Fruit fly (Drosophila melanogaster): ENCODE data around the gene Spindly.

Gene Spindly

DNA sequence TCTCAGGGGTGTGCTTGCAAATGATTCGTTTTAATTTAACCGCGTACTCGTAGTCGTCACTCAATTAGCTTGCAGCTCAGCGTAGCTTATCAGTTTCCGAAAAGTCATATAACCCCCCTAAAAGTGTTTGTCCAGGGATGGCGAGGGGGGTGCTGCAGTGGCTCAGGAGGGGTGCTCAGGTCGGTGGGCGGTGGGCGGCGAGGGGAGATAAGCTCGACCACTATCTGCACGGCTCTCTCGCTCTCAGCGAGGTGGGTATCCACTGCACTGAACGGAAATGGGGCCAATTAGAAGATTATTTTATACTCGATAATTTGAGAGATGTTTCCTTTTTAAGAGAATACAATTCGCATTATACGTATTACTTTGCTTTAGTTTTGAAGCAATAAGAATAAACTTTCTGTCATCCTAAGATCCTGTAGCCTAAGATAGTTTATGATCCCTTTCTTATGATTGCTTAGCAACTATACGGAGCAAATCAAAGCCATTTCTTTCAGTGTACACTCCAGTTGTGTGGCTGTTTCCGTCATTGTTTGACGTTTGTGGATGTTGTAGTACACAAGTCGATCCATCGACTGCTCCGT, 43.1 kb upstream of the Spindly start:
- TF ChIP-seq h (GFP tag; optimal IDR thresholded peaks at IDR 0.05) (peak; percentile 51), rgr (GFP tag; optimal IDR thresholded peaks at IDR 0.05) (peak; percentile 66), Mio (GFP tag; optimal IDR thresholded peaks at IDR 0.05) (no peak), psq (GFP tag; optimal IDR thresholded peaks at IDR 0.05) (peak; percentile 51), Dif (GFP tag; optimal IDR thresholded peaks at IDR 0.05; ENCODE audit: partially characterized antibody) (no peak), Rel (GFP tag; optimal IDR thresholded peaks at IDR 0.05) (no peak), Rel (tag; optimal IDR thresholded peaks at IDR 0.05) (peak; percentile 52), dmrt93B (GFP tag; optimal IDR thresholded peaks at IDR 0.05) (peak; percentile 59), Sp1 (GFP tag; optimal IDR thresholded peaks at IDR 0.05) (peak; percentile 59), pan (optimal IDR thresholded peaks at IDR 0.05) (no peak), HLH106 (tag; optimal IDR thresholded peaks at IDR 0.05) (peak; percentile 81), br (GFP tag; optimal IDR thresholded peaks at IDR 0.05) (peak; percentile 56), OdsH (GFP tag; optimal IDR thresholded peaks at IDR 0.05) (peak; percentile 63), CG9705 (GFP tag; optimal IDR thresholded peaks at IDR 0.05) (peak; percentile 70), Hr83 (GFP tag; optimal IDR thresholded peaks at IDR 0.05; ENCODE audit: poor library complexity, severe bottlenecking) (peak; percentile 61), ey (GFP tag; optimal IDR thresholded peaks at IDR 0.05) (peak; percentile 72), Hnf4 (GFP tag; optimal IDR thresholded peaks at IDR 0.05) (peak; percentile 21), fru (GFP tag; optimal IDR thresholded peaks at IDR 0.05) (peak; percentile 47), dsf (GFP tag; optimal IDR thresholded peaks at IDR 0.05; ENCODE audit: borderline replicate concordance) (no peak), foxo (GFP tag; optimal IDR thresholded peaks at IDR 0.05) (peak in 1 of 2 experiments; percentile 57), dl (GFP tag; optimal IDR thresholded peaks at IDR 0.05; ENCODE audit: insufficient read depth in 1 of 2, partially characterized antibody in 2 of 2) (no peak)

DNA sequence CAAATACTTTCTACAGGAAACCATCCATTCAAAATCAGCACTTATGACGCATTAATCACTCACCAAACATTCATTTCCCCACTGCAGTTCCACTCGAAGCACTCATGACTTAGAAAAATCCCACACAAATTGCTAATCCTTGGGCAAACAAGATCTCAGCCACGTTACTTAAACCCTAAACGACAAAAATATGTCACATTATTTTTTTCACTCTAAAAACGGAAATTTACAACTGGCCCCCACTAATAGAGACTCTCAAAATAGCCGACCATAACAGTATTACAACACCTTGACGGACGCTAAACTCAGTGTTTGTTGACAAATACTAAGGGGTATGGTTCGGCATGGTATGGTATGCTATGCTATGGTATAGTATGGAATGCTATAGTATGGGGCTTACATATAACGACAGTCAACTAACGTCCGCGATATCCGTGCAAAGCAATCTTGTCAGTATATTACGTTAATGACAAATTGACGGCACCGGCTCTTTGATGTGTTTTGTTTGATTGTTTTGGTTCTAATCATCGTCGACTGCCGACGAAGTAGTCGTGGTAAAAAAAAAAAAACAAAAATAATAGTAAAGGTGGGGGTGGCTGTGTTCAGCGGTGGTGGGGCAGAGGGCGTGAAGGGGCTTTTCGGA, 42.5 kb upstream of the Spindly start:
- TF ChIP-seq Rel (GFP tag; optimal IDR thresholded peaks at IDR 0.05): no peak
- TF ChIP-seq Rel (tag; optimal IDR thresholded peaks at IDR 0.05): no peak
- TF ChIP-seq CrebA (GFP tag; optimal IDR thresholded peaks at IDR 0.05; ENCODE audit: borderline replicate concordance): no peak
- TF ChIP-seq h (GFP tag; optimal IDR thresholded peaks at IDR 0.05): no peak
- no peak for TF ChIP-seq tai (GFP tag; optimal IDR thresholded peaks at IDR 0.05)
- TF ChIP-seq woc (GFP tag; optimal IDR thresholded peaks at IDR 0.05): no peak
- TF ChIP-seq Sp1 (GFP tag; optimal IDR thresholded peaks at IDR 0.05): no peak
- TF ChIP-seq brk (GFP tag; optimal IDR thresholded peaks at IDR 0.05): no peak
- TF ChIP-seq psq (GFP tag; optimal IDR thresholded peaks at IDR 0.05): no peak
- no peak for TF ChIP-seq rgr (GFP tag; optimal IDR thresholded peaks at IDR 0.05)
- no peak for TF ChIP-seq GATAd (GFP tag; optimal IDR thresholded peaks at IDR 0.05)
- no peak for TF ChIP-seq Myc (optimal IDR thresholded peaks at IDR 0.05)
- TF ChIP-seq Dfd (GFP tag; optimal IDR thresholded peaks at IDR 0.05): no peak
- TF ChIP-seq pan (optimal IDR thresholded peaks at IDR 0.05): no peak
- TF ChIP-seq jim (GFP tag; optimal IDR thresholded peaks at IDR 0.05): no peak
- TF ChIP-seq Abd-B (GFP tag; optimal IDR thresholded peaks at IDR 0.05): no peak
- no peak for TF ChIP-seq Hr78 (GFP tag; optimal IDR thresholded peaks at IDR 0.05)

DNA sequence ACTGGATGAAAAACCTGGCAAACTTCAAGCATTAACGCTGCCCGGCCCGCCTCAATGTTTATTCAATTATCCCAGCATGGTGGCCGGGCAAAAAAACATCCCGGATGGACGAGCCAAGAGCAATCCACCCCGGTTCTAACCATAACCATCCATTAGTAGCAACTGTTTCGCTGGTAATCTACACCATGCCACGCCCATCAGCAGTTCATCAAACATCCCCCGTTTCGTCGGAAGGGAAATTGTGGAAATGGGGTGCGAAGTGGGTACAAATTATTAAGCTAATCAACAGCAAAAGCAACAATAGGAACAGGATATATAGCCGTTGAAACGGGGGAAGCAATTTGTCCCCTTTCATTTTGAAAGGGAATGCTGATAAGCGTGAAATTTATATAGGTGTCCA, 41.3 kb upstream of the Spindly start:
- TF ChIP-seq Vsx2 (GFP tag; optimal IDR thresholded peaks at IDR 0.05; ENCODE audit: partially characterized antibody) (peak; percentile 52), Dif (GFP tag; optimal IDR thresholded peaks at IDR 0.05; ENCODE audit: partially characterized antibody) (no peak)

dm6 chr2L:3570566-3570965, 40.4 kb upstream of the Spindly start:
- no peak for TF ChIP-seq Hr78 (GFP tag; optimal IDR thresholded peaks at IDR 0.05)
- no peak for TF ChIP-seq woc (GFP tag; optimal IDR thresholded peaks at IDR 0.05)
- no peak for TF ChIP-seq usp (GFP tag; optimal IDR thresholded peaks at IDR 0.05)
- no peak for TF ChIP-seq tai (GFP tag; optimal IDR thresholded peaks at IDR 0.05)
- TF ChIP-seq CrebA (GFP tag; optimal IDR thresholded peaks at IDR 0.05; ENCODE audit: borderline replicate concordance): no peak
- no peak for TF ChIP-seq pan (optimal IDR thresholded peaks at IDR 0.05)
- no peak for TF ChIP-seq CG32264 (GFP tag; optimal IDR thresholded peaks at IDR 0.05)
- TF ChIP-seq dl (GFP tag; optimal IDR thresholded peaks at IDR 0.05; ENCODE audit: insufficient read depth in 1 of 2, partially characterized antibody in 2 of 2): no peak
- TF ChIP-seq N (GFP tag; optimal IDR thresholded peaks at IDR 0.05): no peak
- TF ChIP-seq Dfd (GFP tag; optimal IDR thresholded peaks at IDR 0.05): no peak
- TF ChIP-seq brk (GFP tag; optimal IDR thresholded peaks at IDR 0.05): no peak
- no peak for TF ChIP-seq Sp1 (GFP tag; optimal IDR thresholded peaks at IDR 0.05)
- TF ChIP-seq Hr83 (GFP tag; optimal IDR thresholded peaks at IDR 0.05; ENCODE audit: poor library complexity, severe bottlenecking): no peak
- TF ChIP-seq fru (GFP tag; optimal IDR thresholded peaks at IDR 0.05): no peak

All from whole organism, wandering third instar larva.